Fruit fly (Drosophila melanogaster): ENCODE data around the gene beat-Vb.

beat-Vb gene

dm6 chr3R:12960227-12960626 lies 44.4 kb downstream of the beat-Vb start:
- TF ChIP-seq CG10959 (GFP tag; IDR thresholded peaks at IDR 0.05) = 0 out of 2 replicates have a peak, but pooled peaks have one; percentile 5
- no peak for TF ChIP-seq CG9437 (GFP tag; optimal IDR thresholded peaks at IDR 0.05)
- peak; percentile 18 for TF ChIP-seq corto (GFP tag; optimal IDR thresholded peaks at IDR 0.05)
- peak; percentile 1 for TF ChIP-seq CG3281 (GFP tag; optimal IDR thresholded peaks at IDR 0.05)
- peak; percentile 62 for TF ChIP-seq exex (tag; optimal IDR thresholded peaks at IDR 0.05)
- TF ChIP-seq gcm (GFP tag; optimal IDR thresholded peaks at IDR 0.05) = no peak
- no peak for TF ChIP-seq pros (GFP tag; optimal IDR thresholded peaks at IDR 0.05)
- no peak for TF ChIP-seq lab (GFP tag; optimal IDR thresholded peaks at IDR 0.05)
- TF ChIP-seq CG18262 (tag; optimal IDR thresholded peaks at IDR 0.05) = no peak
- TF ChIP-seq aop (GFP tag; IDR thresholded peaks at IDR 0.05) = no peak
- TF ChIP-seq sens (GFP tag) = peak; percentile 18
- peak; percentile 77; the same call in 1 of the 4 replicates for TF ChIP-seq chinmo (GFP tag; IDR thresholded peaks at IDR 0.05; ENCODE audit: partially characterized antibody)
- peak; percentile 35 for TF ChIP-seq grn (GFP tag; optimal IDR thresholded peaks at IDR 0.05)
- peak; percentile 35 for TF ChIP-seq mirr (GFP tag; optimal IDR thresholded peaks at IDR 0.05)
- TF ChIP-seq GATAe (GFP tag; conservative IDR thresholded peaks at IDR 0.05) = peak; percentile 46; the same call in 1 of the 2 replicates
- no peak for TF ChIP-seq CG31388 (GFP tag; optimal IDR thresholded peaks at IDR 0.05)
- TF ChIP-seq CG8290 (GFP tag; optimal IDR thresholded peaks at IDR 0.05) = no peak
- TF ChIP-seq CG8290 (tag; optimal IDR thresholded peaks at IDR 0.05) = peak in 1 of 2 experiments; percentile 6
- no peak for TF ChIP-seq shn (GFP tag; optimal IDR thresholded peaks at IDR 0.05)
- no peak for TF ChIP-seq ewg (GFP tag; optimal IDR thresholded peaks at IDR 0.05)
- TF ChIP-seq CG14050 (GFP tag; IDR thresholded peaks at IDR 0.05) = no peak
- 0 out of 2 replicates have a peak, but pooled peaks have one; percentile 29 for TF ChIP-seq sens-2 (GFP tag; IDR thresholded peaks at IDR 0.05)
- no peak for TF ChIP-seq abd-A (tag; optimal IDR thresholded peaks at IDR 0.05)
- TF ChIP-seq gce (GFP tag; IDR thresholded peaks at IDR 0.05) = 0 out of 3 replicates have a peak, but pooled peaks have one; percentile 17
- peak; percentile 65; the same call in 2 of the 3 replicates for TF ChIP-seq CG6175 (GFP tag; IDR thresholded peaks at IDR 0.05)

- TF ChIP-seq lab (GFP tag; optimal IDR thresholded peaks at IDR 0.05) (peak; percentile 23), CG8281 (tag; optimal IDR thresholded peaks at IDR 0.05) (no peak), crp (GFP tag; optimal IDR thresholded peaks at IDR 0.05) (peak in 1 of 2 experiments; percentile 12), repo (GFP tag; optimal IDR thresholded peaks at IDR 0.05) (peak; percentile 21), ara (GFP tag; IDR thresholded peaks at IDR 0.05) (peak; percentile 29; the same call in 1 of the 2 replicates), unc-4 (GFP tag; IDR thresholded peaks at IDR 0.05; ENCODE audit: partially characterized antibody) (peak; percentile 93), Hsf (GFP tag; optimal IDR thresholded peaks at IDR 0.05) (peak; percentile 64), CG30431 (GFP tag; optimal IDR thresholded peaks at IDR 0.05) (no peak), Awh (GFP tag; IDR thresholded peaks at IDR 0.05) (no peak), CG10543 (GFP tag; optimal IDR thresholded peaks at IDR 0.05) (no peak), vfl (GFP tag; optimal IDR thresholded peaks at IDR 0.05) (peak; percentile 67), nerfin-2 (GFP tag; IDR thresholded peaks at IDR 0.05; ENCODE audit: partially characterized antibody) (peak; percentile 75), danr (GFP tag; IDR thresholded peaks at IDR 0.05) (no peak), scrt (GFP tag; optimal IDR thresholded peaks at IDR 0.05) (no peak), rib (GFP tag; IDR thresholded peaks at IDR 0.05) (peak; percentile 88), Antp (GFP tag; optimal IDR thresholded peaks at IDR 0.05) (peak; percentile 78), toy (GFP tag; IDR thresholded peaks at IDR 0.05) (no peak), hbn (GFP tag; IDR thresholded peaks at IDR 0.05; ENCODE audit: partially characterized antibody) (peak; percentile 95), D19A (tag; optimal IDR thresholded peaks at IDR 0.05) (no peak), CG32772 (GFP tag; IDR thresholded peaks at IDR 0.05) (peak; percentile 73), CG3065 (GFP tag; optimal IDR thresholded peaks at IDR 0.05) (peak; percentile 28), tll (GFP tag; optimal IDR thresholded peaks at IDR 0.05) (peak in 1 of 2 experiments; percentile 40), yki (optimal IDR thresholded peaks at IDR 0.05) (no peak), tna (GFP tag; IDR thresholded peaks at IDR 0.05; ENCODE audit: partially characterized antibody) (peak; percentile 87), row (GFP tag; IDR thresholded peaks at IDR 0.05) (peak; percentile 73)
These were observed 45.3 kb downstream of the beat-Vb start, which contains the start of gene Spc25 for dm6 chr3R:12960929-12961855. Gene Spc25, plus strand, starts transcription at chr3R:12961745.

All from whole organism, embryonic.